Fruit fly (Drosophila melanogaster) whole organism, pupa: Measurements from ENCODE around the gene Cdk1.

ENCODE experiments used
- CG10348 ChIP-seq: fragments of 200-800 bp; sonication (Bioruptor generic); IDR thresholded peaks from 2 replicates; pipeline ENCODE4 v1.3.6; 2022; ENCODE audit warnings: missing biosample characterization, missing genetic modification characterization
- CG12605 ChIP-seq: fragments of 200-800 bp; sonication (Bioruptor generic); IDR thresholded peaks from 2 replicates; pipeline ENCODE4 v1.3.6; 2022; ENCODE audit warnings: missing biosample characterization, missing genetic modification characterization
- CG13204 ChIP-seq: fragments of 200-800 bp; sonication (Bioruptor generic); optimal IDR thresholded peaks from 2 replicates; lab custom pipeline; 2018; ENCODE audit warnings: missing biosample characterization, mild to moderate bottlenecking, missing genetic modification characterization, moderate library complexity
- CG14655 ChIP-seq: fragments of 200-800 bp; sonication (Bioruptor generic); optimal IDR thresholded peaks from 3 replicates; lab custom pipeline; 2017; ENCODE audit warnings: mild to moderate bottlenecking, missing biosample characterization, missing genetic modification reagents, missing genetic modification characterization
- CG15710 ChIP-seq: fragments of 200-800 bp; sonication (Bioruptor generic); optimal IDR thresholded peaks from 2 replicates; lab custom pipeline; 2018; ENCODE audit warnings: missing biosample characterization, mild to moderate bottlenecking, missing genetic modification characterization, moderate library complexity
- CG17806 ChIP-seq: fragments of 200-800 bp; sonication (Bioruptor generic); optimal IDR thresholded peaks from 2 replicates; lab custom pipeline; 2018; ENCODE audit warnings: missing biosample characterization, mild to moderate bottlenecking, missing genetic modification characterization, moderate library complexity
- CG32121 ChIP-seq: fragments of 200-800 bp; sonication (Bioruptor generic); IDR thresholded peaks from 2 replicates; pipeline ENCODE4 v1.3.6; 2022; ENCODE audit warnings: missing biosample characterization, missing genetic modification characterization
- CG34367 ChIP-seq: fragments of 200-800 bp; sonication (Bioruptor generic); optimal IDR thresholded peaks from 2 replicates; lab custom pipeline; 2018; ENCODE audit warnings: missing biosample characterization, mild to moderate bottlenecking, missing genetic modification characterization
- CG4496 ChIP-seq: fragments of 200-800 bp; sonication (Bioruptor generic); IDR thresholded peaks from 3 replicates; pipeline ENCODE4 v1.3.6; 2022; ENCODE audit warnings: missing biosample characterization, missing genetic modification characterization
- CG8159 ChIP-seq: fragments of 200-800 bp; sonication (Bioruptor generic); optimal IDR thresholded peaks from 3 replicates; lab custom pipeline; 2018; ENCODE audit warnings: missing biosample characterization, mild to moderate bottlenecking, missing genetic modification characterization, moderate library complexity
- CG8301 ChIP-seq: fragments of 200-800 bp; sonication (Bioruptor generic); optimal IDR thresholded peaks from 2 replicates; lab custom pipeline; 2018; ENCODE audit warnings: missing biosample characterization, mild to moderate bottlenecking, missing genetic modification characterization
- CG9948 ChIP-seq: fragments of 200-800 bp; sonication (Bioruptor generic); optimal IDR thresholded peaks from 2 replicates; lab custom pipeline; 2018; ENCODE audit warnings: missing biosample characterization, mild to moderate bottlenecking, missing genetic modification characterization, moderate library complexity
- D1 ChIP-seq: fragments of 200-800 bp; sonication (Bioruptor generic); optimal IDR thresholded peaks from 2 replicates; lab custom pipeline; 2018; ENCODE audit warnings: missing biosample characterization, mild to moderate bottlenecking, missing genetic modification characterization, moderate library complexity
- EcR ChIP-seq: fragments of 200-800 bp; sonication (Bioruptor generic); optimal IDR thresholded peaks from 3 replicates; lab custom pipeline; 2019; ENCODE audit warnings: missing biosample characterization, missing genetic modification characterization, mild to moderate bottlenecking, moderate library complexity, missing genetic modification reagents
- Ets98B ChIP-seq: fragments of 200-800 bp; sonication (Bioruptor generic); IDR thresholded peaks from 2 replicates; pipeline ENCODE4 v1.3.6; 2022; ENCODE audit warnings: missing biosample characterization, missing genetic modification characterization
- Pif1A ChIP-seq: fragments of 200-800 bp; sonication (Bioruptor generic); optimal IDR thresholded peaks from 3 replicates; lab custom pipeline; 2016; ENCODE audit warnings: missing biosample characterization, missing genetic modification characterization
- Pif1B ChIP-seq: fragments of 200-800 bp; sonication (Bioruptor generic); optimal IDR thresholded peaks from 3 replicates; lab custom pipeline; 2016; ENCODE audit warnings: missing biosample characterization, missing genetic modification characterization
- Snoo ChIP-seq: fragments of 200-800 bp; sonication (Bioruptor generic); optimal IDR thresholded peaks from 3 replicates; lab custom pipeline; 2017; ENCODE audit warnings: missing biosample characterization, mild to moderate bottlenecking, missing genetic modification characterization, inconsistent platforms
- fd96Ca ChIP-seq: fragments of 200-800 bp; sonication (Bioruptor generic); IDR thresholded peaks from 3 replicates; pipeline ENCODE4 v1.3.6; 2022; ENCODE audit warnings: missing biosample characterization, missing genetic modification characterization
- gl ChIP-seq: fragments of 200-800 bp; sonication (Bioruptor generic); optimal IDR thresholded peaks from 2 replicates; lab custom pipeline; 2018; ENCODE audit warnings: missing biosample characterization, mild to moderate bottlenecking, missing genetic modification characterization
- rn ChIP-seq: fragments of 200-800 bp; sonication (Bioruptor generic); IDR thresholded peaks from 2 replicates; pipeline ENCODE4 v1.3.6; 2022; ENCODE audit warnings: missing biosample characterization, missing genetic modification characterization

The Cdk1 gene

DNA sequence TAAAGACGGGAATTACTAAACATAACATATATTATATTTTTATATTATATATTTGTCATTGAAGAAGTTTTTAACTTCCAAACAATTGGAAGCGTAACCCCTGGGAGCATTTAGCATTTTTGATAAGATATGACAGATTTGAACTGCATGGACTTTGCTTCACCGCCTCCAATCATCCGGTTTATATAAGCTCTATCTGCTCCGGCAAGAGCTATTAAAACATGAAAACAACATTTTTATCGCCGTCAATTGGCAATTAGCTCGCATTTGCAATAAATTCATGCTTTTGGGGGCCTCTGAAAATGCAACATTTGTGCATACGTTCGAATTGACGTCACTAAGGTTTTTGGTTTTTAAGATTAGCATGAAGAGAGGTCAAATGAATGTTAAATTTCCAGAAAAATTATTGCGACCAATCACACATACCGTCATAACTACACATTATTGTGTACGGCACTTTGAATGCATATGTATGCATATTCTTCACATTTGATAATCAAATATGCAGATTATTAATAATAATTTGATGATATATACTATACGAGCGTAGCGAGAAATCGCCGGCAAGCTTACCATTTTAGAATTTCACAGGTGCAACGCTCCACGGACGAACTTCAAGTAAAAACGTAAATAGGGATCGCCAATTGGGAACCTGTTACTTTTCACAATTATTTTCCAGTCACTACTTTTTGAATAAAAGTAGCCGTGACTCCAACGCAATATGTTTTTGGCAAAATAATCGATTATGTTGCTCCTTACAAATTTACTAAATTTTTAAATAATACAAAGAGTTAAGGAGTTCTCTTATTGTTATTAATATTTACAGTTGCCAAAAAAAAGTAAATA is 9.8 kb upstream of the Cdk1 start, which contains the start of gene Mdh1:
Gene Mdh1 (minus strand): TSS at position 691 of the 846 bp plus-strand sequence.
- TF ChIP-seq EcR (GFP tag; lab: Kevin White, UChicago) = peak; percentile 20
- no peak for TF ChIP-seq gl (tag; lab: Kevin White, UChicago)
- TF ChIP-seq, all 21 proteins: peak for 1

DNA sequence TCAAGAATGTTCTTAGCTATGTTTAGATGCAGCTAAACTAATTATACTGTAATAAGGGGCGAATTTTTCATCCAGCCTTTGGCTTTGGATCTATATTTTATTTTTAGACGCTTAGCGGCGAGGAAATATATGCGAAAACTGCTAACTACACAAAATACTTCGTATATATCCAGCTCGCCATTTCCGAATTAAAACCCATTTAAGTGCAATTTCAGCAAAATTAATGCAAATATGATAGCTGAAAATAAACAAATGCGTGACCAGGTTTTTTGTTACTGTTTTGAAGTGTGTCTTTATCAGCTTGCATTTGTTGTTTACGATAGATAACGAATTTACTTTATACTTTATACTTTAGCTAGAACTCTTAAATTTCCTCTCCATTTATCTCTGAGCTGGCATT is 9.0 kb upstream of the Cdk1 start:
- TF ChIP-seq CG9948 (tag; lab: Kevin White, UChicago) (no peak), CG15710 (tag; lab: Kevin White, UChicago) (no peak)

DNA sequence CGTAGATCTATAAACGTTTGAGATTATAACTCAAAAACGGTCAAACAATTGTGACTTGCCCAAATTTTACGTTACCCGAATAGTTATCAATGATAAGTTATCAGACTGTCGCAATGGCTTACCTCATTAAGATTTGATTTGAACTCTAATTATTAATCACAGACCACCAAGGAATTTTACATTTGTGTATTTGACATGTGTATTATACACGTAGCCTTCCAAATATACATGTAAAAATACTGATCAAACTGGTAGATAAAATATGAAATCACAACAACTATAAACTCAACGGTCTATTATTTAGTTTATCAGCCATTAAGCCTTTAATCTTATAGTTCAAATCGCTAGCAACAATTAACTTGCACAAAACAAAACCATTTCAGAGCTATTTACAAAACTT is 7.4 kb upstream of the Cdk1 start:
- TF ChIP-seq Snoo (tag; lab: Kevin White, UChicago) (no peak), CG17806 (tag; lab: Kevin White, UChicago) (no peak), CG14655 (GFP tag; lab: Kevin White, UChicago) (no peak), CG8301 (tag; lab: Kevin White, UChicago) (no peak), Ets98B (GFP tag; lab: Robert Waterston, UW) (no peak), D1 (tag; lab: Kevin White, UChicago) (no peak), gl (tag; lab: Kevin White, UChicago) (no peak), CG32121 (GFP tag; lab: Robert Waterston, UW) (no peak), CG9948 (tag; lab: Kevin White, UChicago) (no peak), CG12605 (GFP tag; lab: Robert Waterston, UW) (no peak), CG13204 (GFP tag; lab: Kevin White, UChicago) (no peak), rn (GFP tag; lab: Robert Waterston, UW) (no peak)

DNA sequence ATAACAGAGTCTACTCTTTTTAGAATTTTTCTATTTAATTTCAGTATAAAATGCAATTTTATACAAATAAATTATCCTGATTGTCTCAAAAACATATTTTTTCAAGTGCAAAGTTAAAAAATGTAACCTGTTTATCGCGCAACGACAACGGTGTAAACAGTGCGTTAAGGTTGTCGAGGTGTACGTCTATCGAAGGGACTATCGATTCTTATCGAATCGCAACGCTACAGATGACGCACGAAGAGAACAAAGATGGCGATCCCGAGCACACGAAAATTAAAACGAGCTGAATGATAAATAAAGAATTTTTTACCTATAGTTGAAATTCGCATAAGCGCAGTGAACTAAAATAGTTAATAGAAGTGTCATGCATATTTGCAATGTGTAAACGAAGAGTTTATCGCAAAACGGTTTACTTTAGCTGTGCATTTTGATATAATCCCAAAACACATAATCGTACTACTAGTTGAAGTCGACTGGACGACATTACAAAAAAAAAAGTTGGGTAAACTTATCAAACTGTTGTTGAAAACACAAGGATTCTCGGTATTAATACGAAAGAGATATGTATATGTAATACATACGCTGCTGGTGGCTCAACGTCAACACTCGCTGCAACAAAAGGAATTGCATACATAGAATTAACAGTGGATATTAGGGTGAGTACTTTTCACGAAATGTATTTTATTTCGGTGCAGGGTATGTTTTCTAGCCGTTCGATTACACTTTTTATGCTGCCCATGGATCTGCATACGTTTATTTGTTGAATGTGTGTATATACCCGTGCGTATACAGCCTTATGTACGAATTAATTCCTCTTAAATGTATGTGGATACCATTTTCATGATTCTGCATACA is 2.0 kb upstream of the Cdk1 start, which contains the start of gene da:
Gene da (plus strand): TSS at position 237 of the 858 bp plus-strand sequence.
- TF ChIP-seq CG34367 (tag; lab: Kevin White, UChicago) = peak; percentile 17
- TF ChIP-seq CG10348 (GFP tag; lab: Robert Waterston, UW) = no peak
- peak; percentile 28 for TF ChIP-seq CG12605 (GFP tag; lab: Robert Waterston, UW)
- peak; percentile 31 for TF ChIP-seq CG8159
- TF ChIP-seq D1 (tag; lab: Kevin White, UChicago) = peak; percentile 72
- TF ChIP-seq Ets98B (GFP tag; lab: Robert Waterston, UW) = peak; percentile 67
- peak; percentile 16 for TF ChIP-seq CG8301 (tag; lab: Kevin White, UChicago)
- TF ChIP-seq CG15710 (tag; lab: Kevin White, UChicago) = peak; percentile 39
- no peak for TF ChIP-seq fd96Ca (GFP tag; lab: Robert Waterston, UW)
- TF ChIP-seq Snoo (tag; lab: Kevin White, UChicago) = peak; percentile 41
- TF ChIP-seq CG4496 (GFP tag; lab: Robert Waterston, UW) = peak; percentile 65; the same call in 2 of the 3 replicates
- no peak for TF ChIP-seq EcR (GFP tag; lab: Kevin White, UChicago)
- peak; percentile 31 for TF ChIP-seq CG17806 (tag; lab: Kevin White, UChicago)
- TF ChIP-seq CG14655 (GFP tag; lab: Kevin White, UChicago) = no peak
- peak; percentile 61; the same call in 1 of the 2 replicates for TF ChIP-seq CG32121 (GFP tag; lab: Robert Waterston, UW)
- no peak for TF ChIP-seq rn (GFP tag; lab: Robert Waterston, UW)
- TF ChIP-seq gl (tag; lab: Kevin White, UChicago) = no peak
- no peak for TF ChIP-seq CG13204 (GFP tag; lab: Kevin White, UChicago)
- peak; percentile 45 for TF ChIP-seq Pif1A (GFP tag; lab: Kevin White, UChicago)
- peak; percentile 32 for TF ChIP-seq CG9948 (tag; lab: Kevin White, UChicago)
- TF ChIP-seq Pif1B = no peak

DNA sequence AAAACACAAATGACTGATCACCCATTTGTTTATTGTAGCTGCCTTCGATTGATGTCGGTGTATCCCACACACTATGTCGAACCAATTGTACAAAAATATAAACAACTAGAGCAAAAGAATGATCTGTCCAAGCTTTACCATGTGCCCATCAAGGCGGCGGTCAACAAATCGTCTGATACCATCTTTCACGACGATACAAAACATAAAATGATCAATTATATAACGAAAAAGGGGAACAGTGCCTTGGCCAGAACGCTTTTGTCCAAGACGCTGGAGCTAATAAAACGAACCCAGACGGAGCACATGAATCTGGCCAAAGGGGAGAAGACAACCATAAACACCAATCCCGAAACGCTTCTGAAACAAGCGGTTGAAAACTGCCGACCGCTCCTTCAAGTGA is 762 bp upstream of the Cdk1 start:
- TF ChIP-seq CG34367 (tag; lab: Kevin White, UChicago) (no peak), EcR (GFP tag; lab: Kevin White, UChicago) (no peak), CG8159 (no peak), CG17806 (tag; lab: Kevin White, UChicago) (no peak), CG8301 (tag; lab: Kevin White, UChicago) (no peak), D1 (tag; lab: Kevin White, UChicago) (no peak), CG13204 (GFP tag; lab: Kevin White, UChicago) (no peak), CG14655 (GFP tag; lab: Kevin White, UChicago) (no peak)
